Worm (Caenorhabditis elegans) whole organism, dauer: Measurements from ENCODE around the gene his-72.

Experiments used
- unc-62 ChIP-seq: sonication (generic microtip); optimal IDR thresholded peaks from 2 replicates; lab custom pipeline; 2017; ENCODE audit warnings: missing biosample characterization, missing genetic modification reagents, missing genetic modification characterization

The his-72 gene

ce11 chrIII:12327528-12327997 lies 41.3 kb downstream of the his-72 start, which contains the start of the genes zip-12 and Y75B8A.63:
TSS of gene zip-12 (plus strand) at chrIII:12327914.
TSS of gene Y75B8A.63 (plus strand) at chrIII:12327947.
- TF ChIP-seq unc-62: no peak

DNA sequence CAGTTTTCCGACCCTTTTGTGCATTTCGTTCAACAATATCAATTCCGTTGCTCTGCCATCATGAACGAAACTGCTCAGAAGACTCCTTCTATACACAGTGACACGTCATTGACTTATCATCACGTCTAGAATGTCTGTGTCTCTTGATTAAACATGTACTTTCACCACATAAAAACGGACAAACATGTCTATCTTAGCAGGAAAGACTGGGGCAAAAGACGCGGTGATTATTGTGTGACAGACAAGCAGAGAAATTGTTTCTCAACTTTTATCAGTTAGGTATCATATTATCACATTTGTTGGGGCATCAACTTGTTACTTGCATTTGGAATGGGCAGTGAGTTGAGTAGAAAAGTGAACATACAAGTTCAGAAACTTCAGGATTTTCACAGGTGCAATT lies 43.6 kb downstream of the his-72 start:
- no peak for TF ChIP-seq unc-62

ce11 chrIII:12318794-12319193 lies 50.1 kb downstream of the his-72 start, which contains the start of gene Y75B8A.28:
TSS of gene Y75B8A.28 (plus strand) at chrIII:12319089.
- no peak for TF ChIP-seq unc-62

ce11 chrIII:12317492-12317891 lies 51.4 kb downstream of the his-72 start:
- no peak for TF ChIP-seq unc-62
